Worm (Caenorhabditis elegans): ENCODE data around the gene ran-2.

DNA sequence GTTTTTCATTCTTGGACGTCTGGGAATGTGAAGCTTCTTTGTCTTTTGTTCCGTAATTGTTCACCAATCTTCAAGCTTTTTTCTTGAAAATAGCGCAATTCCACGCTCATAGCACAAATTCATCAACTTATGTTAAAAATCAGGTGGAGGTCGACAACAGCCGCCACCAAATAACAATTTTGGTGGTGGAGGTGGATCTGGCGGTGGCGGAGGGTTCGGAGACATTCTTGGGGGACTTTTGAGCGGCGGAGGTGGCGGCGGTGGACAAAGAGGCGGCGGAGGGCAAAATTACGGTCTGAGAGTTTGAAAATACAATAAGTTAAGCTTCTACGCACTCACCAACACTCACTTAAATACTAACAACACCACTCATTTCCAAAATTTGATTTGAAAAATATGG is 48.6 kb downstream of the ran-2 start:
- TF ChIP-seq nhr-237 (tag; optimal IDR thresholded peaks at IDR 0.05) = no peak
- TF ChIP-seq unc-98 (GFP tag; IDR thresholded peaks at IDR 0.05) = no peak
